Worm (Caenorhabditis elegans) whole organism, L2 larva: ENCODE results near the gene btb-10.

Experiments
- egl-27 ChIP-seq: sonication (generic microtip); optimal IDR thresholded peaks from 3 replicates; lab custom pipeline; 2017; ENCODE audit warnings: missing biosample characterization, missing genetic modification reagents, missing genetic modification characterization
- nhr-11 ChIP-seq: fragments of 150-350 bp; optimal IDR thresholded peaks from 2 replicates; lab custom pipeline; 2014; ENCODE audit warnings: missing biosample characterization, missing genetic modification characterization
- nhr-77 ChIP-seq: fragments of 150-350 bp; optimal IDR thresholded peaks from 2 replicates; lab custom pipeline; 2014; ENCODE audit warnings: missing biosample characterization, missing genetic modification characterization
- snpc-4 ChIP-seq: fragments of 150-350 bp; optimal IDR thresholded peaks from 2 replicates; lab custom pipeline; 2014; ENCODE audit warnings: missing biosample characterization, missing genetic modification characterization
- ztf-11 ChIP-seq: sonication (generic microtip); optimal IDR thresholded peaks from 2 replicates; lab custom pipeline; 2017; ENCODE audit warnings: missing biosample characterization, missing genetic modification characterization

DNA sequence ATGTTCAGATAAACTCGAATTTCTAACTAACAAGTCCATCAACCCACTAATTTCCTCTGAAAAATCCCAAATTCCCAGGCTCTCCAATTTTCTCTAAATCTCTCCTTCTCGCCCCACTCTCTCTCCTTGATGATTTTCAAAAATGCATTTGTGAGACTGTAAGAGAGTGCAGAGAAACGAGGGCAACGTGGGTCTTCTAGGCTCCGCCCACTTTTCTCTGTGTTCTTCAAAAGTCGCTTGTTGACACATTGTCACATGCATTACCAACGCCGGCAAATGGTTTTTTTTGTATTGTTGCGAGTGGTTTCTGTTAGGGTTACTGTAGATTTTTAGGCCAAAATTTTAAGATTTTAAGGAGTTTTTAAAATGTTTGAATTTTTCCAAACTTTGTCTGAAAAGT is 25.9 kb upstream of the btb-10 start:
- TF ChIP-seq nhr-11 (no peak), egl-27 (tag; lab: Kevin White, UChicago) (no peak), nhr-77 (tag; lab: Kevin White, UChicago) (no peak), snpc-4 (tag; lab: Kevin White, UChicago) (no peak), ztf-11 (tag; lab: Kevin White, UChicago) (no peak)
